Worm (Caenorhabditis elegans) whole organism, L1 larva: Measurements from ENCODE around the gene clec-41.

Experiments used
- C16A3.4 ChIP-seq: fragments of 150-350 bp; optimal IDR thresholded peaks from 2 replicates; lab custom pipeline; 2014; ENCODE audit warnings: missing biosample characterization, missing genetic modification characterization
- ama-1 ChIP-seq: fragments of 150-350 bp; optimal IDR thresholded peaks from 2 replicates; lab custom pipeline; 2014
- blmp-1 ChIP-seq: fragments of 150-350 bp; optimal IDR thresholded peaks from 2 replicates; lab custom pipeline; 2014; ENCODE audit warnings: missing biosample characterization, missing genetic modification characterization
- ceh-82 ChIP-seq, 3 experiments: fragments of 150-350 bp in 1 of 3; sonication (generic microtip) in 2 of 3; optimal IDR thresholded peaks; 2 replicates each; lab custom pipeline; 2014 to 2017; ENCODE audit warnings: missing biosample characterization in 3 of 3, missing genetic modification characterization in 3 of 3
- ceh-88 ChIP-seq: fragments of 200-800 bp; sonication (Bioruptor generic); IDR thresholded peaks from 2 replicates; pipeline ENCODE4 v1.3.6; 2022; ENCODE audit warnings: missing genetic modification characterization, missing compliant biosample characterization
- dpl-1 ChIP-seq, 3 experiments: fragments of 150-350 bp in 2 of 3; sonication (generic microtip) in 1 of 3; optimal IDR thresholded peaks; 2 replicates each; lab custom pipeline; 2014 to 2017; ENCODE audit warnings: missing biosample characterization in 3 of 3, missing genetic modification characterization in 3 of 3, missing genetic modification reagents in 3 of 3
- dsc-1 ChIP-seq: sonication (generic microtip); optimal IDR thresholded peaks from 2 replicates; lab custom pipeline; 2016; ENCODE audit warnings: mild to moderate bottlenecking, missing genetic modification characterization, missing compliant biosample characterization
- efl-1 ChIP-seq, 4 experiments: fragments of 150-350 bp; optimal IDR thresholded peaks in 3 of 4; peaks in 1 of 4; 1 replicate in 1 of 4; 2 replicates in 3 of 4; lab custom pipeline; 2014; ENCODE audit warnings: missing biosample characterization in 2 of 4, missing genetic modification characterization in 2 of 4, missing genetic modification reagents in 2 of 4
- efl-3 ChIP-seq: fragments of 200-800 bp; sonication (Bioruptor generic); optimal IDR thresholded peaks from 2 replicates; lab custom pipeline; 2018; ENCODE audit warnings: mild to moderate bottlenecking, missing genetic modification characterization, missing compliant biosample characterization
- egl-13 ChIP-seq: sonication (generic microtip); optimal IDR thresholded peaks from 2 replicates; lab custom pipeline; 2016; ENCODE audit warnings: missing genotype, missing genetic modification reagents, missing genetic modification characterization, missing compliant biosample characterization
- egl-27 ChIP-seq, 2 experiments: fragments of 150-350 bp in 1 of 2; sonication (generic microtip); optimal IDR thresholded peaks; 3 replicates each; lab custom pipeline; 2017 to 2018; ENCODE audit warnings: missing biosample characterization in 2 of 2, missing genetic modification characterization in 2 of 2, missing genetic modification reagents in 2 of 2
- elt-2 ChIP-seq: sonication (generic microtip); optimal IDR thresholded peaks from 2 replicates; lab custom pipeline; 2016; ENCODE audit warnings: missing genetic modification characterization, mild to moderate bottlenecking, inconsistent platforms, missing compliant biosample characterization, missing genetic modification reagents
- elt-3 ChIP-seq, 6 experiments: fragments of 150-350 bp in 1 of 6; sonication (generic microtip); optimal IDR thresholded peaks; 2 replicates each; lab custom pipeline; 2017 to 2018; ENCODE audit warnings: missing biosample characterization in 6 of 6, missing genetic modification characterization in 6 of 6, inconsistent platforms in 1 of 6
- ets-5 ChIP-seq: fragments of 200-800 bp; sonication (Bioruptor generic); IDR thresholded peaks from 2 replicates; pipeline ENCODE4 v1.3.6; 2022; ENCODE audit warnings: missing genetic modification characterization, missing compliant biosample characterization
- grh-1 ChIP-seq: fragments of 200-800 bp; sonication (Bioruptor generic); IDR thresholded peaks from 2 replicates; pipeline ENCODE4 v1.3.6; 2022; ENCODE audit warnings: missing genetic modification reagents, missing genetic modification characterization, missing compliant biosample characterization
- hlh-17 ChIP-seq: fragments of 200-800 bp; sonication (Bioruptor generic); optimal IDR thresholded peaks from 2 replicates; lab custom pipeline; 2018; ENCODE audit warnings: missing genetic modification characterization, mild to moderate bottlenecking, missing compliant biosample characterization, moderate library complexity, borderline replicate concordance
- hpl-2 ChIP-seq: fragments of 150-350 bp; optimal IDR thresholded peaks from 2 replicates; lab custom pipeline; 2014; ENCODE audit warnings: missing biosample characterization, missing genetic modification reagents, missing genetic modification characterization
- isw-1 ChIP-seq: fragments of 200-800 bp; sonication (Bioruptor generic); IDR thresholded peaks from 2 replicates; pipeline ENCODE4 v1.3.6; 2022; ENCODE audit warnings: missing genetic modification characterization, missing compliant biosample characterization
- jun-1 ChIP-seq: fragments of 150-350 bp; optimal IDR thresholded peaks from 2 replicates; lab custom pipeline; 2014; ENCODE audit warnings: missing biosample characterization, missing genetic modification reagents, missing genetic modification characterization
- lin-35 ChIP-seq, 2 experiments: fragments of 150-350 bp; optimal IDR thresholded peaks; 2 replicates each; lab custom pipeline; 2014; ENCODE audit warnings: missing biosample characterization in 2 of 2, missing genetic modification characterization in 2 of 2, missing genetic modification reagents in 2 of 2
- lir-3 ChIP-seq: sonication (generic microtip); optimal IDR thresholded peaks from 2 replicates; lab custom pipeline; 2016; ENCODE audit warnings: mild to moderate bottlenecking, missing genetic modification characterization, moderate library complexity, missing compliant biosample characterization; ENCODE audit not compliant: poor library complexity
- lsy-2 ChIP-seq, 2 experiments: fragments of 150-350 bp; optimal IDR thresholded peaks; 2 replicates each; lab custom pipeline; 2014; ENCODE audit warnings: missing biosample characterization in 2 of 2, missing genetic modification characterization in 2 of 2
- mab-9 ChIP-seq: fragments of 200-800 bp; sonication (Bioruptor generic); IDR thresholded peaks from 2 replicates; pipeline ENCODE4 v1.3.6; 2022; ENCODE audit warnings: missing genetic modification reagents, missing genetic modification characterization, missing compliant biosample characterization
- mef-2 ChIP-seq: fragments of 150-350 bp; optimal IDR thresholded peaks from 2 replicates; lab custom pipeline; 2014; ENCODE audit warnings: missing biosample characterization, missing genetic modification characterization
- nhr-11 ChIP-seq: fragments of 150-350 bp; optimal IDR thresholded peaks from 2 replicates; lab custom pipeline; 2014; ENCODE audit warnings: missing biosample characterization, missing genetic modification characterization
- nhr-12 ChIP-seq: sonication (generic microtip); optimal IDR thresholded peaks from 2 replicates; lab custom pipeline; 2017; ENCODE audit warnings: missing biosample characterization, missing genetic modification characterization
- nhr-19 ChIP-seq: fragments of 200-800 bp; sonication (Bioruptor generic); conservative IDR thresholded peaks from 2 replicates; pipeline ENCODE4 v1.3.6; 2022; ENCODE audit warnings: missing genetic modification characterization, missing compliant biosample characterization
- nhr-20 ChIP-seq: sonication (generic microtip); optimal IDR thresholded peaks from 2 replicates; lab custom pipeline; 2016; ENCODE audit warnings: mild to moderate bottlenecking, missing genetic modification characterization, missing compliant biosample characterization
- nhr-237 ChIP-seq: fragments of 150-350 bp; optimal IDR thresholded peaks from 2 replicates; lab custom pipeline; 2014; ENCODE audit warnings: missing biosample characterization, missing genetic modification characterization
- nhr-47 ChIP-seq: sonication (generic microtip); optimal IDR thresholded peaks from 2 replicates; lab custom pipeline; 2016; ENCODE audit warnings: mild to moderate bottlenecking, missing genetic modification characterization, moderate library complexity, missing compliant biosample characterization
- nhr-71 ChIP-seq: sonication (generic microtip); optimal IDR thresholded peaks from 2 replicates; lab custom pipeline; 2016; ENCODE audit warnings: mild to moderate bottlenecking, missing genetic modification characterization, moderate library complexity, missing compliant biosample characterization
- nhr-76 ChIP-seq: sonication (generic microtip); optimal IDR thresholded peaks from 2 replicates; lab custom pipeline; 2017; ENCODE audit warnings: missing biosample characterization, missing genetic modification characterization
- nhr-85 ChIP-seq: sonication (generic microtip); peaks from one replicate; lab custom pipeline; 2016; ENCODE audit warnings: missing genetic modification characterization, inconsistent platforms, missing compliant biosample characterization
- nhr-90 ChIP-seq: sonication (generic microtip); optimal IDR thresholded peaks from 2 replicates; lab custom pipeline; 2016; ENCODE audit warnings: mild to moderate bottlenecking, missing genetic modification characterization, missing compliant biosample characterization; ENCODE audit not compliant: poor library complexity
- pag-3 ChIP-seq: sonication (generic microtip); optimal IDR thresholded peaks from 2 replicates; lab custom pipeline; 2017; ENCODE audit warnings: missing genetic modification characterization, mild to moderate bottlenecking, missing compliant biosample characterization, antibody characterized with exemption, borderline replicate concordance; ENCODE audit not compliant: insufficient read depth
- rnt-1 ChIP-seq: sonication (generic microtip); optimal IDR thresholded peaks from 2 replicates; lab custom pipeline; 2016; ENCODE audit warnings: mild to moderate bottlenecking, missing genetic modification characterization, moderate library complexity, missing compliant biosample characterization
- skn-1 ChIP-seq: fragments of 150-350 bp; optimal IDR thresholded peaks from 2 replicates; lab custom pipeline; 2014; ENCODE audit warnings: missing biosample characterization, missing genetic modification characterization
- snpc-4 ChIP-seq: fragments of 150-350 bp; optimal IDR thresholded peaks from 2 replicates; lab custom pipeline; 2014; ENCODE audit warnings: missing biosample characterization, missing genetic modification characterization
- snu-23 ChIP-seq: sonication (generic microtip); optimal IDR thresholded peaks from 2 replicates; lab custom pipeline; 2016; ENCODE audit warnings: missing genetic modification characterization, missing compliant biosample characterization
- sox-4 ChIP-seq: sonication (generic microtip); optimal IDR thresholded peaks from 2 replicates; lab custom pipeline; 2016; ENCODE audit warnings: missing genetic modification characterization, missing compliant biosample characterization
- sup-37 ChIP-seq: fragments of 200-800 bp; sonication (Bioruptor generic); optimal IDR thresholded peaks from 2 replicates; lab custom pipeline; 2018; ENCODE audit warnings: mild to moderate bottlenecking, missing genetic modification characterization, missing compliant biosample characterization
- swsn-7 ChIP-seq: sonication (generic microtip); optimal IDR thresholded peaks from 2 replicates; lab custom pipeline; 2016; ENCODE audit warnings: missing genetic modification characterization, missing compliant biosample characterization
- tbx-2 ChIP-seq: sonication (generic microtip); optimal IDR thresholded peaks from 2 replicates; lab custom pipeline; 2016; ENCODE audit warnings: missing genetic modification characterization, missing compliant biosample characterization
- tlp-1 ChIP-seq: fragments of 150-350 bp; optimal IDR thresholded peaks from 2 replicates; lab custom pipeline; 2014; ENCODE audit warnings: missing biosample characterization, missing genetic modification characterization
- unc-130 ChIP-seq: fragments of 150-350 bp; optimal IDR thresholded peaks from 2 replicates; lab custom pipeline; 2017; ENCODE audit warnings: missing biosample characterization, missing genetic modification characterization, inconsistent platforms
- unc-30 ChIP-seq: sonication (generic microtip); optimal IDR thresholded peaks from 2 replicates; lab custom pipeline; 2017; ENCODE audit warnings: missing biosample characterization, missing genetic modification characterization
- unc-62 ChIP-seq: fragments of 150-350 bp; optimal IDR thresholded peaks from 2 replicates; lab custom pipeline; 2014; ENCODE audit warnings: missing biosample characterization, missing genetic modification reagents, missing genetic modification characterization
- unc-86 ChIP-seq: sonication (generic microtip); optimal IDR thresholded peaks from 2 replicates; lab custom pipeline; 2016; ENCODE audit warnings: missing genetic modification characterization, missing compliant biosample characterization
- xbp-1 ChIP-seq: sonication (generic microtip); optimal IDR thresholded peaks from 2 replicates; lab custom pipeline; 2016; ENCODE audit warnings: missing genetic modification characterization, missing compliant biosample characterization
- zip-4 ChIP-seq: fragments of 200-800 bp; sonication (Bioruptor generic); optimal IDR thresholded peaks from 2 replicates; lab custom pipeline; 2018; ENCODE audit warnings: mild to moderate bottlenecking, missing genetic modification characterization, moderate library complexity, missing compliant biosample characterization
- ztf-11 ChIP-seq, 2 experiments: sonication (generic microtip); optimal IDR thresholded peaks; 2 replicates each; lab custom pipeline; 2016 to 2017; ENCODE audit warnings: missing genetic modification characterization in 2 of 2, missing biosample characterization in 1 of 2, missing compliant biosample characterization in 1 of 2

Gene clec-41

DNA sequence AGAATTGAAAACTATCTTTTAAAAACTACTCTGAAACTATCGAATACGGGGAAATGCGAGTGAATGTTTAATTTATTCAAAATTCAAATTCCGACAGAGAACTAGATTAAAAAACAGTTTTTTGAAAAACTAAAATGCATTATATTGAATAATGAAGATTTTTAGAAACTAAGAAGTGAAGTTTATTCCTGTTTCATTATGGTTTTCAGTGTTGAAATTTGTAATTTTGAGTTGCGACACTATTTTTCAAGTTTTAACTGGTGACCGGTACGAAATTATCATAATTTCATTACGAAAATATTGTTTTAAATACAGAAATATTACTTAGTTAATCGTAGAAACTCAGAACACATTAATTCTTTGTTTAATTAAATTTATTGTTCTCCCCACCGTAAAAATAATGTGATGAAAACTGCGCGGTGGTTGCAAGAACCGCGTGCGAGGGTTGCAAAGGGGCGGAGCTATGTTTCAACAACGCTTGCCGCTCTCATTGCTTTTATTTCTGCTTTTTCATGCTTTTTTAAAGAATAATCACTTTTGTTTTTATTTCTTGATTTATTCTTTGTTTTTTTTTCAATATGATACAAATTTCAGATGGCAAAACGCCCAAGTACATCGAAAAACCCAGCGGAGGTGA, 38.3 kb upstream of the clec-41 start, which contains the start of gene him-17:
Gene him-17 (plus strand): TSS at position 595 of the 637 bp plus-strand sequence.
- TF ChIP-seq nhr-19 (GFP tag; lab: Robert Waterston, UW) (peak; percentile 60), isw-1 (peak; percentile 6; the same call in 1 of the 2 replicates), lir-3 (tag; lab: Kevin White, UChicago) (no peak), nhr-76 (no peak), dsc-1 (peak; percentile 55), nhr-237 (tag; lab: Kevin White, UChicago) (no peak), tlp-1 (tag; lab: Kevin White, UChicago) (no peak), xbp-1 (peak; percentile 50), blmp-1 (tag; lab: Kevin White, UChicago) (peak; percentile 52), snpc-4 (tag; lab: Kevin White, UChicago) (peak; percentile 61), sup-37 (GFP tag; lab: Kevin White, UChicago) (no peak), grh-1 (GFP tag; lab: Robert Waterston, UW) (no peak), efl-3 (GFP tag; lab: Kevin White, UChicago) (no peak), nhr-90 (tag; lab: Kevin White, UChicago) (peak; percentile 48), unc-130 (tag; lab: Kevin White, UChicago) (peak; percentile 72), elt-2 (peak; percentile 36), ama-1 (lab: Kevin White, UChicago) (no peak), hlh-17 (GFP tag; lab: Kevin White, UChicago) (no peak), unc-86 (tag; lab: Kevin White, UChicago) (peak; percentile 27), rnt-1 (tag; lab: Kevin White, UChicago) (peak; percentile 63), snu-23 (GFP tag; lab: Kevin White, UChicago) (peak; percentile 47), nhr-47 (tag; lab: Kevin White, UChicago) (peak; percentile 59), mef-2 (no peak), unc-30 (tag; lab: Kevin White, UChicago) (no peak), mab-9 (GFP tag; lab: Robert Waterston, UW) (no peak), egl-27 (tag; optimal IDR thresholded peaks at IDR 0.05; lab: Kevin White, UChicago) (no peak), dpl-1 (GFP tag; optimal IDR thresholded peaks at IDR 0.05; lab: Kevin White, UChicago) (peak in 2 of 3 experiments; percentile 33 to 69), zip-4 (GFP tag; lab: Kevin White, UChicago) (no peak), lsy-2 (tag; optimal IDR thresholded peaks at IDR 0.05; lab: Kevin White, UChicago) (peak; percentile 33 to 45), nhr-71 (peak; percentile 70), nhr-12 (no peak), ets-5 (GFP tag; lab: Robert Waterston, UW) (no peak), elt-3 (tag; optimal IDR thresholded peaks at IDR 0.05; lab: Kevin White, UChicago) (peak in 1 of 6 experiments; percentile 51), skn-1 (tag; lab: Kevin White, UChicago) (peak; percentile 55), ceh-82 (tag; optimal IDR thresholded peaks at IDR 0.05; lab: Kevin White, UChicago) (peak; percentile 9 to 35 (median 30)), jun-1 (tag; lab: Kevin White, UChicago) (peak; percentile 19), hpl-2 (GFP tag; lab: Kevin White, UChicago) (no peak), sox-4 (no peak), nhr-20 (peak; percentile 64), C16A3.4 (tag; lab: Kevin White, UChicago) (peak; percentile 50), unc-62 (GFP tag; lab: Kevin White, UChicago) (no peak), tbx-2 (tag; lab: Kevin White, UChicago) (peak; percentile 61), egl-13 (peak; percentile 23), nhr-85 (tag; lab: Kevin White, UChicago) (peak; percentile 79), nhr-11 (peak; percentile 2), swsn-7 (tag; lab: Kevin White, UChicago) (peak; percentile 70), pag-3 (no peak), lin-35 (GFP tag; optimal IDR thresholded peaks at IDR 0.05; lab: Kevin White, UChicago) (peak; percentile 9 to 28), ztf-11 (tag; optimal IDR thresholded peaks at IDR 0.05; lab: Kevin White, UChicago) (peak in 1 of 2 experiments; percentile 42), ceh-88 (GFP tag; lab: Robert Waterston, UW) (no peak), efl-1 (optimal IDR thresholded peaks at IDR 0.05; lab: Kevin White, UChicago) (peak; percentile 7 to 50), efl-1 (GFP tag; optimal IDR thresholded peaks at IDR 0.05 in 1 of 2; lab: Kevin White, UChicago) (peak; percentile 33 to 93)
